Fruit fly (Drosophila melanogaster) whole organism, embryonic: ENCODE results near the gene CG9173.

ENCODE experiments used
- Aef1 ChIP-seq: fragments of 200-800 bp; sonication (Bioruptor generic); IDR thresholded peaks from 3 replicates; pipeline ENCODE4 v1.3.6; 2022; ENCODE audit warnings: missing biosample characterization, missing genetic modification characterization
- Antp ChIP-seq: fragments of 200-800 bp; sonication (Bioruptor generic); optimal IDR thresholded peaks from 3 replicates; lab custom pipeline; 2016; ENCODE audit warnings: missing biosample characterization, missing genetic modification characterization
- Awh ChIP-seq: fragments of 200-800 bp; sonication (Bioruptor generic); IDR thresholded peaks from 2 replicates; pipeline ENCODE4, ENCODE4 v1.3.6; 2022; ENCODE audit warnings: missing biosample characterization, missing genetic modification characterization
- Bteb2 ChIP-seq: fragments of 200-800 bp; sonication (Bioruptor generic); optimal IDR thresholded peaks from 2 replicates; lab custom pipeline; 2016; ENCODE audit warnings: missing biosample characterization, missing genetic modification characterization
- C15 ChIP-seq: fragments of 200-800 bp; sonication (Bioruptor generic); IDR thresholded peaks from 3 replicates; pipeline ENCODE4 v1.3.6; 2022; ENCODE audit warnings: missing biosample characterization, missing genetic modification characterization
- CG10209 ChIP-seq: fragments of 200-800 bp; sonication (Bioruptor generic); optimal IDR thresholded peaks from 3 replicates; lab custom pipeline; 2017; ENCODE audit warnings: missing biosample characterization, mild to moderate bottlenecking, missing genetic modification characterization, missing genetic modification reagents
- CG11085 ChIP-seq: fragments of 200-800 bp; sonication (Bioruptor generic); IDR thresholded peaks from 2 replicates; pipeline ENCODE4 v1.3.6; 2022; ENCODE audit warnings: missing biosample characterization, missing genetic modification characterization
- CG12155 ChIP-seq: fragments of 200-800 bp; sonication (Bioruptor generic); optimal IDR thresholded peaks from 3 replicates; lab custom pipeline; 2016; ENCODE audit warnings: missing biosample characterization, missing genetic modification characterization
- CG15073 ChIP-seq: fragments of 200-800 bp; sonication (Bioruptor generic); optimal IDR thresholded peaks from 2 replicates; lab custom pipeline; 2016; ENCODE audit warnings: missing biosample characterization, missing genetic modification characterization
- CG17361 ChIP-seq: fragments of 200-800 bp; sonication (Bioruptor generic); IDR thresholded peaks from 3 replicates; pipeline ENCODE4 v1.3.6; 2022; ENCODE audit warnings: missing biosample characterization, missing genetic modification characterization
- CG18262 ChIP-seq: fragments of 200-800 bp; optimal IDR thresholded peaks from 3 replicates; lab custom pipeline; 2019; ENCODE audit warnings: missing biosample characterization, mild to moderate bottlenecking, missing genetic modification characterization, moderate library complexity
- CG18599 ChIP-seq: fragments of 200-800 bp; sonication (Bioruptor generic); optimal IDR thresholded peaks from 3 replicates; lab custom pipeline; 2017; ENCODE audit warnings: missing biosample characterization, missing genetic modification characterization, mild to moderate bottlenecking, moderate library complexity, missing genetic modification reagents
- CG18764 ChIP-seq: fragments of 200-800 bp; sonication (Bioruptor generic); optimal IDR thresholded peaks from 3 replicates; lab custom pipeline; 2016; ENCODE audit warnings: missing biosample characterization, missing genetic modification characterization
- CG2116 ChIP-seq: fragments of 200-800 bp; sonication (Bioruptor generic); optimal IDR thresholded peaks from 3 replicates; lab custom pipeline; 2018; ENCODE audit warnings: missing biosample characterization, mild to moderate bottlenecking, missing genetic modification characterization
- CG2712 ChIP-seq: fragments of 200-800 bp; optimal IDR thresholded peaks from 3 replicates; lab custom pipeline; 2019; ENCODE audit warnings: missing biosample characterization, mild to moderate bottlenecking, missing genetic modification characterization, moderate library complexity
- CG30020 ChIP-seq: fragments of 200-800 bp; optimal IDR thresholded peaks from 2 replicates; lab custom pipeline; 2019; ENCODE audit warnings: missing biosample characterization, mild to moderate bottlenecking, missing genetic modification characterization, moderate library complexity
- CG31388 ChIP-seq: fragments of 200-800 bp; sonication (Bioruptor generic); optimal IDR thresholded peaks from 2 replicates; lab custom pipeline; 2016; ENCODE audit warnings: missing biosample characterization, missing genetic modification characterization
- CG9876 ChIP-seq: fragments of 200-800 bp; sonication (Bioruptor generic); optimal IDR thresholded peaks from 2 replicates; lab custom pipeline; 2016; ENCODE audit warnings: missing biosample characterization, missing genetic modification characterization
- CHES-1-like ChIP-seq: fragments of 200-800 bp; sonication (Bioruptor generic); optimal IDR thresholded peaks from 2 replicates; lab custom pipeline; 2016; ENCODE audit warnings: missing biosample characterization, missing genetic modification characterization
- Hand ChIP-seq: fragments of 200-800 bp; sonication (Bioruptor generic); optimal IDR thresholded peaks from 2 replicates; lab custom pipeline; 2017; ENCODE audit warnings: mild to moderate bottlenecking, missing biosample characterization, missing genetic modification reagents, missing genetic modification characterization
- HmgZ ChIP-seq: fragments of 200-800 bp; sonication (Bioruptor generic); optimal IDR thresholded peaks from 2 replicates; lab custom pipeline; 2018; ENCODE audit warnings: missing biosample characterization, mild to moderate bottlenecking, missing genetic modification characterization
- Hsf ChIP-seq: fragments of 200-800 bp; sonication (Bioruptor generic); optimal IDR thresholded peaks from 3 replicates; lab custom pipeline; 2016; ENCODE audit warnings: missing biosample characterization, missing genetic modification characterization
- Jarid2 ChIP-seq: fragments of 200-800 bp; sonication (Bioruptor generic); optimal IDR thresholded peaks from 3 replicates; lab custom pipeline; 2017; ENCODE audit warnings: mild to moderate bottlenecking, missing biosample characterization, missing genetic modification reagents, missing genetic modification characterization
- Lpt ChIP-seq: fragments of >200 bp; optimal IDR thresholded peaks from 2 replicates; lab custom pipeline; 2018; ENCODE audit warnings: missing biosample characterization, missing genetic modification characterization
- Med ChIP-seq: fragments of 200-800 bp; sonication (Bioruptor generic); peaks from one replicate; lab custom pipeline; 2016; ENCODE audit warnings: missing biosample characterization, missing genetic modification characterization, mild to moderate bottlenecking, inconsistent platforms, moderate library complexity
- Pdp1 ChIP-seq, 2 experiments: fragments of 200-800 bp; sonication (Bioruptor generic); optimal IDR thresholded peaks; 3 replicates each; lab custom pipeline; 2016; ENCODE audit warnings: missing biosample characterization in 2 of 2, missing genetic modification characterization in 2 of 2, mild to moderate bottlenecking in 1 of 2, moderate library complexity in 1 of 2
- Scr ChIP-seq: fragments of 200-800 bp; sonication (Bioruptor generic); IDR thresholded peaks from 2 replicates; pipeline ENCODE4 v1.3.6; 2022; ENCODE audit warnings: missing biosample characterization, missing genetic modification characterization; ENCODE audit not compliant: partially characterized antibody
- Six4 ChIP-seq: fragments of 200-800 bp; sonication (Bioruptor generic); optimal IDR thresholded peaks from 2 replicates; lab custom pipeline; 2016; ENCODE audit warnings: missing biosample characterization, missing genetic modification characterization
- Stat92E ChIP-seq, 3 experiments: fragments of >200 bp in 2 of 3; fragments of 200-800 bp in 1 of 3; sonication (Bioruptor generic) in 1 of 3; optimal IDR thresholded peaks; 2 replicates each; lab custom pipeline; 2017 to 2019; ENCODE audit warnings: missing biosample characterization in 3 of 3, missing genetic modification characterization in 3 of 3, mild to moderate bottlenecking in 1 of 3, moderate library complexity in 1 of 3
- Trl ChIP-seq, 3 experiments: fragments of >200 bp in 2 of 3; fragments of 200-800 bp in 1 of 3; sonication (Bioruptor generic) in 1 of 3; optimal IDR thresholded peaks; 2 replicates in 1 of 3; 3 replicates in 2 of 3; lab custom pipeline; 2016 to 2017; ENCODE audit warnings: missing biosample characterization in 1 of 3, missing genetic modification characterization in 1 of 3
- ato ChIP-seq: fragments of 200-800 bp; sonication (Bioruptor generic); IDR thresholded peaks from 2 replicates; pipeline ENCODE4 v1.3.6; 2022; ENCODE audit warnings: missing biosample characterization, missing genetic modification characterization; ENCODE audit not compliant: partially characterized antibody
- bigmax ChIP-seq: fragments of 200-800 bp; sonication (Bioruptor generic); optimal IDR thresholded peaks from 2 replicates; lab custom pipeline; 2018; ENCODE audit warnings: missing biosample characterization, mild to moderate bottlenecking, missing genetic modification characterization
- bowl ChIP-seq: fragments of 200-800 bp; sonication (Bioruptor generic); IDR thresholded peaks from 2 replicates; pipeline ENCODE4 v1.3.6; 2022; ENCODE audit warnings: missing biosample characterization, missing genetic modification characterization
- cad ChIP-seq: fragments of >200 bp; optimal IDR thresholded peaks from 2 replicates; lab custom pipeline; 2017; ENCODE audit warnings: missing biosample characterization, missing genetic modification characterization
- cas ChIP-seq: fragments of 200-800 bp; sonication (Bioruptor generic); IDR thresholded peaks from 2 replicates; pipeline ENCODE4 v1.3.6; 2022; ENCODE audit warnings: missing biosample characterization, missing genetic modification characterization
- cg ChIP-seq: fragments of 200-800 bp; sonication (Bioruptor generic); optimal IDR thresholded peaks from 3 replicates; lab custom pipeline; 2019; ENCODE audit warnings: missing biosample characterization, mild to moderate bottlenecking, missing genetic modification characterization, moderate library complexity
- ci ChIP-seq: fragments of 200-800 bp; sonication (Bioruptor generic); IDR thresholded peaks from 3 replicates; pipeline ENCODE4 v1.3.6; 2022; ENCODE audit warnings: missing biosample characterization, missing genetic modification characterization
- crol ChIP-seq: fragments of 200-800 bp; sonication (Bioruptor generic); IDR thresholded peaks from 2 replicates; pipeline ENCODE4 v1.3.6; 2022; ENCODE audit warnings: missing biosample characterization, missing genetic modification characterization
- dm ChIP-seq: fragments of 200-800 bp; sonication (Bioruptor generic); optimal IDR thresholded peaks from 3 replicates; lab custom pipeline; 2016; ENCODE audit warnings: missing biosample characterization, missing genetic modification characterization
- dysf ChIP-seq: fragments of 200-800 bp; sonication (Bioruptor generic); IDR thresholded peaks from 3 replicates; pipeline ENCODE4 v1.3.6; 2022; ENCODE audit warnings: missing biosample characterization, missing genetic modification characterization
- eve ChIP-seq, 2 experiments: fragments of >200 bp; optimal IDR thresholded peaks; 2 replicates each; lab custom pipeline; 2017; ENCODE audit warnings: missing biosample characterization in 2 of 2, missing genetic modification characterization in 2 of 2
- gfzf ChIP-seq: fragments of 200-800 bp; sonication (Bioruptor generic); optimal IDR thresholded peaks from 2 replicates; lab custom pipeline; 2016; ENCODE audit warnings: missing biosample characterization, mild to moderate bottlenecking, missing genetic modification characterization, moderate library complexity
- gro ChIP-seq: fragments of 200-800 bp; sonication (Bioruptor generic); optimal IDR thresholded peaks from 2 replicates; lab custom pipeline; 2016; ENCODE audit warnings: missing biosample characterization, missing genetic modification characterization
- ken ChIP-seq: fragments of 200-800 bp; sonication (Bioruptor generic); IDR thresholded peaks from 3 replicates; pipeline ENCODE4 v1.3.6; 2022; ENCODE audit warnings: missing biosample characterization, missing genetic modification characterization
- lola ChIP-seq, 3 experiments: fragments of >200 bp in 2 of 3; fragments of 200-800 bp in 1 of 3; sonication (Bioruptor generic) in 1 of 3; optimal IDR thresholded peaks; 2 replicates each; lab custom pipeline; 2017 to 2019; ENCODE audit warnings: missing biosample characterization in 3 of 3, missing genetic modification characterization in 3 of 3, mild to moderate bottlenecking in 1 of 3, moderate library complexity in 1 of 3
- p53 ChIP-seq: fragments of 200-800 bp; sonication (Bioruptor generic); optimal IDR thresholded peaks from 2 replicates; lab custom pipeline; 2016; ENCODE audit warnings: missing biosample characterization, missing genetic modification characterization
- pho ChIP-seq: fragments of 200-800 bp; sonication (Bioruptor generic); optimal IDR thresholded peaks from 2 replicates; lab custom pipeline; 2016; ENCODE audit warnings: missing biosample characterization, missing genetic modification characterization
- pum ChIP-seq: fragments of 200-800 bp; sonication (Bioruptor generic); optimal IDR thresholded peaks from 2 replicates; lab custom pipeline; 2016; ENCODE audit warnings: missing biosample characterization, missing genetic modification characterization
- vnd ChIP-seq: fragments of 200-800 bp; sonication (Bioruptor generic); IDR thresholded peaks from 3 replicates; pipeline ENCODE4 v1.3.6; 2022; ENCODE audit warnings: missing biosample characterization, missing genetic modification characterization; ENCODE audit not compliant: partially characterized antibody
- wdn ChIP-seq: fragments of 200-800 bp; sonication (Bioruptor generic); IDR thresholded peaks from 2 replicates; pipeline ENCODE4 v1.3.6; 2022; ENCODE audit warnings: missing biosample characterization, missing genetic modification characterization
- z ChIP-seq: fragments of 200-800 bp; sonication (Bioruptor generic); IDR thresholded peaks from 3 replicates; pipeline ENCODE4 v1.3.6; 2022; ENCODE audit warnings: missing biosample characterization, missing genetic modification characterization

Gene CG9173

DNA sequence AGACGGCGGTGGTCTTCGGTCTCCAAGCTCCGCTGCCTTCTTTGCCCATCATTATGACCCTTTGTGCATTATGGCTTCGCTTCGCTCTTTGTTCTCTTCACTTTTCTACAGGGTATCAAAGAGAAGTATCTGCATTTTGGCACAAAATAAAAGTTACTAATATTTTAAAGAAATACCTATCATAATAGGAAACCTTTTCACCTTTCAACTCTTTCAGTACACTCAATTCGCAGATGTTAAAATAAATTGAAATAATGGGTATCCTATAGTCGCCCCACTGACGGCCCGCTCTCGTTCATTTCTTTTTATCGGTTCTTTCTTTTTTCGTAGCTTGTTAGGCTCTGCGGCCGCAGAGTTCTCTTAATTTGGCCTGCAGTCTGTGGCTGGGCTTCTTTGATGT lies 19.6 kb upstream of the CG9173 start (continued):
- TF ChIP-seq CG2712 (peak; percentile 97), vnd (GFP tag; lab: Robert Waterston, UW) (no peak), pho (no peak), CG18764 (peak; percentile 63), Hsf (GFP tag; lab: Kevin White, UChicago) (peak; percentile 89), ci (GFP tag; lab: Robert Waterston, UW) (peak; percentile 94), ato (GFP tag; lab: Robert Waterston, UW) (no peak), CG17361 (GFP tag; lab: Robert Waterston, UW) (peak; percentile 92), cas (GFP tag; lab: Robert Waterston, UW) (no peak), eve (GFP tag; optimal IDR thresholded peaks at IDR 0.05; lab: Kevin White, UChicago) (peak in 1 of 2 experiments; percentile 88), Stat92E (GFP tag; optimal IDR thresholded peaks at IDR 0.05; lab: Kevin White, UChicago) (peak in 1 of 3 experiments; percentile 91), cg (GFP tag; lab: Kevin White, UChicago) (no peak), Aef1 (peak; percentile 28; the same call in 1 of the 3 replicates), CG12155 (peak; percentile 64), Hand (no peak), CHES-1-like (peak; percentile 59), z (GFP tag; lab: Robert Waterston, UW) (peak; percentile 55; the same call in 1 of the 3 replicates), cad (GFP tag; lab: Kevin White, UChicago) (no peak), bigmax (no peak), C15 (GFP tag; lab: Robert Waterston, UW) (no peak; the same call in 2 of the 3 replicates), Awh (peak; percentile 87), Lpt (no peak), dysf (GFP tag; lab: Robert Waterston, UW) (peak; percentile 83), CG10209 (GFP tag; lab: Kevin White, UChicago) (peak; percentile 79), Antp (GFP tag; lab: Kevin White, UChicago) (peak; percentile 76), CG15073 (peak; percentile 72), CG9876 (GFP tag; lab: Kevin White, UChicago) (no peak), pum (peak; percentile 86), ken (peak; percentile 83), CG30020 (tag; lab: Kevin White, UChicago) (peak; percentile 75), CG18599 (peak; percentile 45), p53 (GFP tag; lab: Kevin White, UChicago) (peak; percentile 41), CG31388 (GFP tag; lab: Kevin White, UChicago) (peak; percentile 65), CG2116 (GFP tag; lab: Kevin White, UChicago) (peak; percentile 32), Bteb2 (GFP tag; lab: Kevin White, UChicago) (peak; percentile 31), Pdp1 (GFP tag; optimal IDR thresholded peaks at IDR 0.05; lab: Kevin White, UChicago) (peak in 1 of 2 experiments; percentile 82), Jarid2 (GFP tag; lab: Kevin White, UChicago) (no peak), HmgZ (tag; lab: Kevin White, UChicago) (peak; percentile 31), bowl (no peak), Scr (GFP tag; lab: Robert Waterston, UW) (no peak), CG18262 (tag; lab: Kevin White, UChicago) (peak; percentile 96), dm (peak; percentile 55), Six4 (GFP tag; lab: Kevin White, UChicago) (peak; percentile 89), lola (GFP tag; optimal IDR thresholded peaks at IDR 0.05; lab: Kevin White, UChicago) (peak in 1 of 3 experiments; percentile 97), Trl (optimal IDR thresholded peaks at IDR 0.05; lab: Kevin White, UChicago) (no peak), Trl (GFP tag; optimal IDR thresholded peaks at IDR 0.05; lab: Kevin White, UChicago) (peak; percentile 85), gro (no peak), crol (GFP tag; lab: Robert Waterston, UW) (no peak), Med (peak; percentile 93), gfzf (GFP tag; lab: Kevin White, UChicago) (no peak), wdn (GFP tag; lab: Robert Waterston, UW) (no peak), CG11085 (GFP tag; lab: Robert Waterston, UW) (no peak; the same call in 1 of the 2 replicates)
